Worm (Caenorhabditis elegans) whole organism, L4 larva: ENCODE results near the gene Y44A6B.3.

ENCODE experiments used
- F26F4.8 ChIP-seq: fragments of 200-800 bp; sonication (Bioruptor generic); conservative IDR thresholded peaks from 2 replicates; pipeline ENCODE4 v1.3.6; 2022; ENCODE audit warnings: missing genetic modification characterization, missing compliant biosample characterization
- F49E8.2 ChIP-seq: sonication (generic microtip); optimal IDR thresholded peaks from 2 replicates; lab custom pipeline; 2016; ENCODE audit warnings: missing compliant biosample characterization, mild to moderate bottlenecking, missing genetic modification characterization, borderline replicate concordance
- Y105C5A.15 ChIP-seq: fragments of 200-800 bp; sonication (Bioruptor generic); IDR thresholded peaks from 2 replicates; pipeline ENCODE4 v1.3.6; 2022; ENCODE audit warnings: missing genetic modification characterization, missing compliant biosample characterization
- aha-1 ChIP-seq: fragments of 150-350 bp; peaks from one replicate; lab custom pipeline; 2014; ENCODE audit warnings: missing biosample characterization, missing genetic modification characterization
- aly-2 ChIP-seq: sonication (generic microtip); optimal IDR thresholded peaks from 2 replicates; lab custom pipeline; 2018; ENCODE audit warnings: missing biosample characterization, missing genetic modification characterization
- ama-1 ChIP-seq: fragments of 150-350 bp; optimal IDR thresholded peaks from 2 replicates; lab custom pipeline; 2014; ENCODE audit warnings: inconsistent platforms, mixed read lengths
- attf-4 ChIP-seq: sonication (generic microtip); optimal IDR thresholded peaks from 3 replicates; lab custom pipeline; 2017; ENCODE audit warnings: missing biosample characterization, missing genetic modification characterization
- ceh-28 ChIP-seq: fragments of 150-350 bp; optimal IDR thresholded peaks from 2 replicates; lab custom pipeline; 2014; ENCODE audit warnings: missing biosample characterization, missing genetic modification reagents, missing genetic modification characterization
- ceh-44 ChIP-seq: fragments of 200-800 bp; sonication (Bioruptor generic); IDR thresholded peaks from 2 replicates; pipeline ENCODE4 v1.3.6; 2022; ENCODE audit warnings: missing genetic modification reagents, missing genetic modification characterization, missing compliant biosample characterization
- ces-1 ChIP-seq: fragments of 150-350 bp; sonication (generic microtip); optimal IDR thresholded peaks from 4 replicates; lab custom pipeline; 2014; ENCODE audit warnings: missing biosample characterization, missing genetic modification reagents, missing genetic modification characterization
- daf-19 ChIP-seq: fragments of 200-800 bp; sonication (Bioruptor generic); conservative IDR thresholded peaks from 2 replicates; pipeline ENCODE4 v1.3.6; 2022; ENCODE audit warnings: missing genetic modification characterization, missing compliant biosample characterization
- dpl-1 ChIP-seq: fragments of 150-350 bp; optimal IDR thresholded peaks from 2 replicates; lab custom pipeline; 2014; ENCODE audit warnings: missing biosample characterization, missing genetic modification reagents, missing genetic modification characterization
- dve-1 ChIP-seq: sonication (generic microtip); optimal IDR thresholded peaks from 2 replicates; lab custom pipeline; 2017; ENCODE audit warnings: antibody characterized with exemption, mild to moderate bottlenecking, missing genetic modification characterization, missing compliant biosample characterization; ENCODE audit not compliant: insufficient read depth
- fos-1 ChIP-seq: fragments of 150-350 bp; optimal IDR thresholded peaks from 2 replicates; lab custom pipeline; 2014; ENCODE audit warnings: missing biosample characterization, missing genetic modification characterization
- hif-1 ChIP-seq, 2 experiments: sonication (generic microtip); optimal IDR thresholded peaks; 2 replicates each; lab custom pipeline; 2016 to 2017; ENCODE audit warnings: missing compliant biosample characterization in 2 of 2, missing genetic modification characterization in 2 of 2, missing genetic modification reagents in 2 of 2, missing genotype in 2 of 2, mild to moderate bottlenecking in 1 of 2
- hlh-30 ChIP-seq: sonication (generic microtip); optimal IDR thresholded peaks from 2 replicates; lab custom pipeline; 2017; ENCODE audit warnings: antibody characterized with exemption, mild to moderate bottlenecking, missing genetic modification characterization, missing compliant biosample characterization; ENCODE audit not compliant: insufficient read depth
- hmg-1.1 ChIP-seq: fragments of 200-800 bp; sonication (Bioruptor generic); IDR thresholded peaks from 2 replicates; pipeline ENCODE4 v1.3.6; 2022; ENCODE audit warnings: missing genetic modification reagents, missing genetic modification characterization, missing compliant biosample characterization
- jun-1 ChIP-seq: fragments of 150-350 bp; optimal IDR thresholded peaks from 2 replicates; lab custom pipeline; 2014; ENCODE audit warnings: missing biosample characterization, missing genetic modification reagents, missing genetic modification characterization
- lim-7 ChIP-seq: fragments of 200-800 bp; sonication (Bioruptor generic); IDR thresholded peaks from 2 replicates; pipeline ENCODE4 v1.3.6; 2022; ENCODE audit warnings: missing genetic modification characterization, missing compliant biosample characterization
- lin-1 ChIP-seq: fragments of 200-800 bp; sonication (Bioruptor generic); IDR thresholded peaks from 2 replicates; pipeline ENCODE4 v1.3.6; 2022; ENCODE audit warnings: missing genetic modification reagents, missing genetic modification characterization, missing compliant biosample characterization
- lin-39 ChIP-seq: fragments of 150-350 bp; optimal IDR thresholded peaks from 2 replicates; lab custom pipeline; 2014; ENCODE audit warnings: missing biosample characterization, missing genetic modification reagents, missing genetic modification characterization
- mdt-29 ChIP-seq: fragments of 200-800 bp; sonication (Bioruptor generic); IDR thresholded peaks from 2 replicates; pipeline ENCODE4 v1.3.6; 2022; ENCODE audit warnings: missing genetic modification reagents, missing genetic modification characterization, missing compliant biosample characterization
- mep-1 ChIP-seq: fragments of 150-350 bp; sonication (generic microtip); optimal IDR thresholded peaks from 3 replicates; lab custom pipeline; 2014; ENCODE audit warnings: missing biosample characterization, missing genetic modification characterization
- mes-2 ChIP-seq: sonication (generic microtip); optimal IDR thresholded peaks from 2 replicates; lab custom pipeline; 2016; ENCODE audit warnings: missing genotype, mild to moderate bottlenecking, missing genetic modification characterization, missing compliant biosample characterization; ENCODE audit not compliant: poor library complexity, severe bottlenecking
- mxl-2 ChIP-seq: fragments of 200-800 bp; sonication (Bioruptor generic); conservative IDR thresholded peaks from 2 replicates; pipeline ENCODE4 v1.3.6; 2022; ENCODE audit warnings: missing genetic modification reagents, missing genetic modification characterization, missing compliant biosample characterization
- nhr-28 ChIP-seq: fragments of 150-350 bp; optimal IDR thresholded peaks from 2 replicates; lab custom pipeline; 2014; ENCODE audit warnings: missing biosample characterization, missing genetic modification characterization
- nhr-41 ChIP-seq: fragments of 200-800 bp; sonication (Bioruptor generic); IDR thresholded peaks from 2 replicates; pipeline ENCODE4 v1.3.6; 2022; ENCODE audit warnings: missing genetic modification reagents, missing genetic modification characterization, missing compliant biosample characterization
- nhr-77 ChIP-seq: fragments of 150-350 bp; optimal IDR thresholded peaks from 2 replicates; lab custom pipeline; 2014; ENCODE audit warnings: missing biosample characterization, missing genetic modification characterization
- php-3 ChIP-seq: fragments of 200-800 bp; sonication (Bioruptor generic); IDR thresholded peaks from 2 replicates; pipeline ENCODE4 v1.3.6; 2022; ENCODE audit warnings: missing genetic modification reagents, missing genetic modification characterization, missing compliant biosample characterization
- set-16 ChIP-seq: fragments of 200-800 bp; sonication (Bioruptor generic); IDR thresholded peaks from 2 replicates; pipeline ENCODE4 v1.3.6; 2022; ENCODE audit warnings: missing genetic modification reagents, missing genetic modification characterization, missing compliant biosample characterization
- snpc-1.2 ChIP-seq: fragments of 200-800 bp; sonication (Bioruptor generic); IDR thresholded peaks from 2 replicates; pipeline ENCODE4 v1.3.6; 2022; ENCODE audit warnings: missing genetic modification reagents, missing genetic modification characterization, missing compliant biosample characterization
- snpc-4 ChIP-seq: fragments of 150-350 bp; optimal IDR thresholded peaks from 2 replicates; lab custom pipeline; 2014; ENCODE audit warnings: missing biosample characterization, missing genetic modification characterization
- zag-1 ChIP-seq: fragments of 150-350 bp; optimal IDR thresholded peaks from 2 replicates; lab custom pipeline; 2014; ENCODE audit warnings: missing biosample characterization, missing genetic modification characterization
- zip-11 ChIP-seq: fragments of 200-800 bp; sonication (Bioruptor generic); IDR thresholded peaks from 2 replicates; pipeline ENCODE4 v1.3.6; 2022; ENCODE audit warnings: missing genetic modification characterization, missing compliant biosample characterization
- zip-2 ChIP-seq: fragments of 150-350 bp; optimal IDR thresholded peaks from 2 replicates; lab custom pipeline; 2014; ENCODE audit warnings: missing biosample characterization, missing genetic modification characterization

Y44A6B.3 gene

DNA sequence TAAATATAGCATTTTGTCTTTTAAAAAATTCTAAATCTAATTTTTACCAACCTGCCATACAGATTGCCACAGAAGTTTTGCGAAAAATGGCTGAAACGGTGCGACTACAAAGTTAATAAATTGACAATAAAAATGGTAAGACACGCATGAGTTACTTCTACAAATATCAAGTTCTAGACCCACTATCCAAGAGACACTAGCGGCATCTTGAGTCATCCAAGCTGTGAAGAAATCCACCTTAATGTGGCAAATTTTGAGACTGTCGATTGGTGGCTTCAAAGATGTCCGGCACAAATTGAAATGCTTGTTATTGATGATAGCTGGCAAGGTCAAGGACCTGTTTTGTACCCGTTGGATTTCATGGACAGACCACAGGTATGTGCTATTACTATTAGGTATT lies 3.9 kb downstream of the Y44A6B.3 start, which contains the start of gene F46B3.16:
Gene F46B3.16 (plus strand): TSS at position 301 of the 400 bp plus-strand sequence.
- TF ChIP-seq attf-4 (no peak), ama-1 (lab: Kevin White, UChicago) (no peak), set-16 (GFP tag; lab: Robert Waterston, UW) (no peak), lin-39 (tag; lab: Kevin White, UChicago) (no peak), zag-1 (no peak), php-3 (GFP tag; lab: Robert Waterston, UW) (no peak), lin-1 (GFP tag; lab: Robert Waterston, UW) (no peak), hlh-30 (tag; lab: Kevin White, UChicago) (no peak), lim-7 (GFP tag; lab: Robert Waterston, UW) (no peak), zip-11 (GFP tag; lab: Robert Waterston, UW) (no peak), F49E8.2 (tag; lab: Kevin White, UChicago) (no peak), daf-19 (GFP tag; lab: Robert Waterston, UW) (no peak), nhr-41 (GFP tag; lab: Robert Waterston, UW) (no peak), dve-1 (no peak), aly-2 (tag; lab: Kevin White, UChicago) (no peak)

DNA sequence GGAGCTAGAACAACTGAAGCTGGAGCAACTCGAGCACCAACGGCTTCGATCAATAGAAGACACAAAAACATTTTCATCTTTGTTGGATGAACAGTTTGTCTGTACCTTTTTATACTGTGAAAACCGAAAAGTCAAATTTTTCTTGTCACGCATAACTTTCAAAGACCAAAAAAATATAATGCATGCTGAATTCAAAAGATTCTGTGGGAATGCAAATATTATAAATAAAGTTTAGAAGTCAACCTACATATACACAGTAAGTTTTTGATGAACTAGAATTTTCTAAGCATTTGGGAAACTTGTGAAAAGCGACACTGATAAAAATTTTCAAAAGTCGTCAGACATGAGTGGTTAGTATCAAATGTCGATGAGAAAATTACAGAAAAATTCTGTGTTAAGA lies 4.6 kb downstream of the Y44A6B.3 start, which contains the start of gene F46B3.15:
Gene F46B3.15 (minus strand): TSS at position 101 of the 400 bp plus-strand sequence.
- TF ChIP-seq dve-1, result no peak
- TF ChIP-seq F26F4.8, result no peak
- TF ChIP-seq nhr-28 (tag; lab: Kevin White, UChicago), result no peak
- TF ChIP-seq fos-1 (tag; lab: Kevin White, UChicago), result no peak
- no peak for TF ChIP-seq zip-2
- TF ChIP-seq ceh-44 (GFP tag; lab: Robert Waterston, UW), result no peak
- TF ChIP-seq ceh-28 (tag; lab: Kevin White, UChicago), result no peak
- TF ChIP-seq snpc-4 (tag; lab: Kevin White, UChicago), result no peak
- no peak for TF ChIP-seq dpl-1 (GFP tag; lab: Kevin White, UChicago)

- TF ChIP-seq mep-1 (tag; lab: Kevin White, UChicago), result no peak
- no peak for TF ChIP-seq attf-4
- TF ChIP-seq ceh-44 (GFP tag; lab: Robert Waterston, UW), result no peak
- no peak for TF ChIP-seq set-16 (GFP tag; lab: Robert Waterston, UW)
- TF ChIP-seq ces-1 (GFP tag; lab: Kevin White, UChicago), result no peak
- TF ChIP-seq hmg-1.1, result no peak
- TF ChIP-seq jun-1 (tag; lab: Kevin White, UChicago), result no peak
- TF ChIP-seq snpc-1.2 (GFP tag; lab: Robert Waterston, UW), result no peak
- TF ChIP-seq hif-1 (tag; optimal IDR thresholded peaks at IDR 0.05; lab: Kevin White, UChicago), result no peak
- TF ChIP-seq mes-2 (tag; lab: Kevin White, UChicago), result no peak
- TF ChIP-seq F49E8.2 (tag; lab: Kevin White, UChicago), result no peak
- no peak for TF ChIP-seq nhr-77 (tag; lab: Kevin White, UChicago)
- TF ChIP-seq mxl-2 (GFP tag; lab: Robert Waterston, UW), result no peak
Measured at ce11 chrV:20631255-20631654, 7.0 kb downstream of the Y44A6B.3 start, which contains the start of gene F46B3.14. TSS of gene F46B3.14 (minus strand) at chrV:20631355.

ce11 chrV:20626043-20626761 lies 12.0 kb downstream of the Y44A6B.3 start, which contains the start of the genes F46B3.9 and srz-18:
TSS of gene F46B3.9 (minus strand) at chrV:20626143.
TSS of gene srz-18 (plus strand) at chrV:20626711.
- TF ChIP-seq mdt-29 (GFP tag; lab: Robert Waterston, UW), result no peak
- TF ChIP-seq aha-1 (tag; lab: Kevin White, UChicago), result peak; percentile 30
- no peak for TF ChIP-seq Y105C5A.15 (GFP tag; lab: Robert Waterston, UW)
